Worm (Caenorhabditis elegans): Measurements from ENCODE around the gene srv-5.

- TF ChIP-seq gei-17 (GFP tag; optimal IDR thresholded peaks at IDR 0.05): no peak
- no peak for TF ChIP-seq D2030.7 (GFP tag; IDR thresholded peaks at IDR 0.05)
- no peak for TF ChIP-seq F10E7.11 (tag; optimal IDR thresholded peaks at IDR 0.05)
- TF ChIP-seq ztf-3 (GFP tag; optimal IDR thresholded peaks at IDR 0.05): no peak
- no peak for TF ChIP-seq nfyb-1 (GFP tag; IDR thresholded peaks at IDR 0.05)
- no peak for TF ChIP-seq ama-1 (optimal IDR thresholded peaks at IDR 0.05)
- TF ChIP-seq ama-1 (GFP tag; optimal IDR thresholded peaks at IDR 0.05): no peak
- TF ChIP-seq rec-8 (tag; optimal IDR thresholded peaks at IDR 0.05): no peak
- no peak for TF ChIP-seq dpl-1 (GFP tag; optimal IDR thresholded peaks at IDR 0.05)
- no peak for TF ChIP-seq F49E8.2 (tag; optimal IDR thresholded peaks at IDR 0.05; ENCODE audit: insufficient read depth)
Observed at ce11 chrX:4215500-4216107, 36.5 kb upstream of the srv-5 start.
